Fruit fly (Drosophila melanogaster) whole organism, embryonic: ENCODE measurements around the gene Spase25.

Experiments
- Ada2b ChIP-seq: fragments of 200-800 bp; sonication (Bioruptor generic); IDR thresholded peaks from 2 replicates; pipeline ENCODE4 v1.3.6; 2022; ENCODE audit warnings: missing biosample characterization, missing genetic modification characterization
- Atf-2 ChIP-seq: fragments of 200-800 bp; sonication (Bioruptor generic); optimal IDR thresholded peaks from 2 replicates; lab custom pipeline; 2016; ENCODE audit warnings: missing biosample characterization, missing genetic modification characterization
- Awh ChIP-seq: fragments of 200-800 bp; sonication (Bioruptor generic); IDR thresholded peaks from 2 replicates; pipeline ENCODE4, ENCODE4 v1.3.6; 2022; ENCODE audit warnings: missing biosample characterization, missing genetic modification characterization
- CG11560 ChIP-seq: fragments of 200-800 bp; sonication (Bioruptor generic); IDR thresholded peaks from 3 replicates; pipeline ENCODE4 v1.3.6; 2022; ENCODE audit warnings: missing biosample characterization, missing genetic modification characterization
- CG14965 ChIP-seq: fragments of 200-800 bp; sonication (Bioruptor generic); optimal IDR thresholded peaks from 2 replicates; lab custom pipeline; 2016; ENCODE audit warnings: missing biosample characterization, missing genetic modification characterization, borderline replicate concordance
- CG15073 ChIP-seq: fragments of 200-800 bp; sonication (Bioruptor generic); optimal IDR thresholded peaks from 2 replicates; lab custom pipeline; 2016; ENCODE audit warnings: missing biosample characterization, missing genetic modification characterization
- CG15696 ChIP-seq: fragments of 200-800 bp; sonication (Bioruptor generic); optimal IDR thresholded peaks from 2 replicates; lab custom pipeline; 2019; ENCODE audit warnings: missing biosample characterization, mild to moderate bottlenecking, missing genetic modification characterization, moderate library complexity
- CG32767 ChIP-seq: fragments of 200-800 bp; sonication (Bioruptor generic); IDR thresholded peaks from 2 replicates; pipeline ENCODE4 v1.3.6; 2022; ENCODE audit warnings: missing biosample characterization, missing genetic modification characterization
- CG34224 ChIP-seq: fragments of 200-800 bp; sonication (Bioruptor generic); IDR thresholded peaks from 3 replicates; pipeline ENCODE4 v1.3.6; 2022; ENCODE audit warnings: missing biosample characterization, missing genetic modification characterization; ENCODE audit not compliant: partially characterized antibody
- CG34422 ChIP-seq: fragments of 200-800 bp; sonication (Bioruptor generic); IDR thresholded peaks from 3 replicates; pipeline ENCODE4 v1.3.6; 2022; ENCODE audit warnings: missing biosample characterization, missing genetic modification characterization
- CG5953 ChIP-seq: fragments of 200-800 bp; sonication (Bioruptor generic); IDR thresholded peaks from 2 replicates; pipeline ENCODE4 v1.3.6; 2022; ENCODE audit warnings: missing biosample characterization, missing genetic modification characterization
- CG6689 ChIP-seq: fragments of 200-800 bp; sonication (Bioruptor generic); IDR thresholded peaks from 2 replicates; pipeline ENCODE4 v1.3.6; 2022; ENCODE audit warnings: missing biosample characterization, missing genetic modification characterization
- CG6791 ChIP-seq: fragments of 200-800 bp; sonication (Bioruptor generic); IDR thresholded peaks from 3 replicates; pipeline ENCODE4 v1.3.6; 2022; ENCODE audit warnings: missing biosample characterization, missing genetic modification characterization; ENCODE audit not compliant: partially characterized antibody
- CG7372 ChIP-seq: fragments of 200-800 bp; sonication (Bioruptor generic); IDR thresholded peaks from 2 replicates; pipeline ENCODE4 v1.3.6; 2022; ENCODE audit warnings: missing biosample characterization, missing genetic modification characterization
- CG7839 ChIP-seq: fragments of 200-800 bp; sonication (Bioruptor generic); optimal IDR thresholded peaks from 3 replicates; lab custom pipeline; 2018; ENCODE audit warnings: missing biosample characterization, mild to moderate bottlenecking, missing genetic modification characterization, moderate library complexity
- CG8765 ChIP-seq: fragments of 200-800 bp; sonication (Bioruptor generic); IDR thresholded peaks from 2 replicates; pipeline ENCODE4 v1.3.6; 2022; ENCODE audit warnings: missing biosample characterization, missing genetic modification characterization
- CG9817 ChIP-seq: fragments of 200-800 bp; sonication (Bioruptor generic); optimal IDR thresholded peaks from 2 replicates; lab custom pipeline; 2018; ENCODE audit warnings: missing biosample characterization, mild to moderate bottlenecking, missing genetic modification characterization, moderate library complexity
- CG9932 ChIP-seq: fragments of 200-800 bp; sonication (Bioruptor generic); IDR thresholded peaks from 2 replicates; pipeline ENCODE4 v1.3.6; 2022; ENCODE audit warnings: missing biosample characterization, missing genetic modification characterization
- Deaf1 ChIP-seq: fragments of 200-800 bp; optimal IDR thresholded peaks from 3 replicates; lab custom pipeline; 2019; ENCODE audit warnings: missing biosample characterization, mild to moderate bottlenecking, missing genetic modification characterization, moderate library complexity
- Fer2 ChIP-seq: fragments of 200-800 bp; sonication (Bioruptor generic); optimal IDR thresholded peaks from 2 replicates; lab custom pipeline; 2018; ENCODE audit warnings: missing biosample characterization, mild to moderate bottlenecking, missing genetic modification characterization, moderate library complexity
- H2.0 ChIP-seq: fragments of 200-800 bp; sonication (Bioruptor generic); IDR thresholded peaks from 2 replicates; pipeline ENCODE4 v1.3.6; 2022; ENCODE audit warnings: missing biosample characterization, missing genetic modification characterization
- HLH54F ChIP-seq: fragments of 200-800 bp; sonication (Bioruptor generic); optimal IDR thresholded peaks from 3 replicates; lab custom pipeline; 2016; ENCODE audit warnings: missing biosample characterization, missing genetic modification characterization
- Hr3 ChIP-seq: fragments of 200-800 bp; sonication (Bioruptor generic); optimal IDR thresholded peaks from 3 replicates; lab custom pipeline; 2016; ENCODE audit warnings: missing biosample characterization, missing genetic modification characterization
- Hr78 ChIP-seq, 2 experiments: fragments of 200-800 bp in 1 of 2; fragments of >200 bp in 1 of 2; sonication (Bioruptor generic) in 1 of 2; optimal IDR thresholded peaks; 2 replicates each; lab custom pipeline; 2017 to 2019; ENCODE audit warnings: missing biosample characterization in 2 of 2, missing genetic modification characterization in 2 of 2, mild to moderate bottlenecking in 1 of 2, moderate library complexity in 1 of 2
- Med ChIP-seq: fragments of 200-800 bp; sonication (Bioruptor generic); peaks from one replicate; lab custom pipeline; 2016; ENCODE audit warnings: missing biosample characterization, missing genetic modification characterization, mild to moderate bottlenecking, inconsistent platforms, moderate library complexity
- Meics ChIP-seq: fragments of 200-800 bp; sonication (Bioruptor generic); optimal IDR thresholded peaks from 2 replicates; lab custom pipeline; 2017; ENCODE audit warnings: missing biosample characterization, mild to moderate bottlenecking, missing genetic modification characterization
- Ptx1 ChIP-seq: fragments of 200-800 bp; sonication (Bioruptor generic); IDR thresholded peaks from 2 replicates; pipeline ENCODE4 v1.3.6; 2022; ENCODE audit warnings: missing biosample characterization, missing genetic modification characterization
- Stat92E ChIP-seq, 3 experiments: fragments of >200 bp in 2 of 3; fragments of 200-800 bp in 1 of 3; sonication (Bioruptor generic) in 1 of 3; optimal IDR thresholded peaks; 2 replicates each; lab custom pipeline; 2017 to 2019; ENCODE audit warnings: missing biosample characterization in 3 of 3, missing genetic modification characterization in 3 of 3, mild to moderate bottlenecking in 1 of 3, moderate library complexity in 1 of 3
- Vsx1 ChIP-seq: fragments of 200-800 bp; sonication (Bioruptor generic); optimal IDR thresholded peaks from 2 replicates; lab custom pipeline; 2017; ENCODE audit warnings: missing biosample characterization, mild to moderate bottlenecking, missing genetic modification characterization, missing genetic modification reagents
- abd-A ChIP-seq: fragments of 200-800 bp; sonication (Bioruptor generic); optimal IDR thresholded peaks from 3 replicates; lab custom pipeline; 2019; ENCODE audit warnings: missing biosample characterization, mild to moderate bottlenecking, missing genetic modification characterization, moderate library complexity
- aop ChIP-seq: fragments of 200-800 bp; sonication (Bioruptor generic); IDR thresholded peaks from 2 replicates; pipeline ENCODE4 v1.3.6; 2022; ENCODE audit warnings: missing biosample characterization, missing genetic modification characterization
- btn ChIP-seq: fragments of 200-800 bp; sonication (Bioruptor generic); optimal IDR thresholded peaks from 2 replicates; lab custom pipeline; 2016; ENCODE audit warnings: missing biosample characterization, missing genetic modification characterization
- cg ChIP-seq: fragments of 200-800 bp; sonication (Bioruptor generic); optimal IDR thresholded peaks from 3 replicates; lab custom pipeline; 2019; ENCODE audit warnings: missing biosample characterization, mild to moderate bottlenecking, missing genetic modification characterization, moderate library complexity
- da ChIP-seq: fragments of 200-800 bp; sonication (Bioruptor generic); optimal IDR thresholded peaks from 2 replicates; lab custom pipeline; 2016; ENCODE audit warnings: missing biosample characterization, missing genetic modification characterization
- dimm ChIP-seq: fragments of 200-800 bp; sonication (Bioruptor generic); IDR thresholded peaks from 2 replicates; pipeline ENCODE4 v1.3.6; 2022; ENCODE audit warnings: missing biosample characterization, missing genetic modification characterization
- dpn ChIP-seq, 2 experiments: fragments of 200-800 bp; sonication (Bioruptor generic); optimal IDR thresholded peaks; 3 replicates each; lab custom pipeline; 2016; ENCODE audit warnings: missing biosample characterization in 2 of 2, missing genetic modification characterization in 2 of 2
- fu2 ChIP-seq: fragments of 200-800 bp; sonication (Bioruptor generic); optimal IDR thresholded peaks from 2 replicates; lab custom pipeline; 2016; ENCODE audit warnings: missing biosample characterization, missing genetic modification characterization
- grn ChIP-seq: fragments of 200-800 bp; sonication (Bioruptor generic); optimal IDR thresholded peaks from 3 replicates; lab custom pipeline; 2017; ENCODE audit warnings: missing biosample characterization, missing genetic modification characterization
- lab ChIP-seq: fragments of 200-800 bp; sonication (Bioruptor generic); optimal IDR thresholded peaks from 3 replicates; lab custom pipeline; 2017; ENCODE audit warnings: missing biosample characterization, missing genetic modification characterization, mild to moderate bottlenecking, moderate library complexity, missing genetic modification reagents
- oc ChIP-seq: fragments of 200-800 bp; sonication (Bioruptor generic); optimal IDR thresholded peaks from 2 replicates; lab custom pipeline; 2018; ENCODE audit warnings: missing biosample characterization, mild to moderate bottlenecking, missing genetic modification characterization, moderate library complexity
- peb ChIP-seq: fragments of 200-800 bp; sonication (Bioruptor generic); IDR thresholded peaks from 2 replicates; pipeline ENCODE4 v1.3.6; 2022; ENCODE audit warnings: missing biosample characterization, missing genetic modification characterization
- pzg ChIP-seq: fragments of 200-800 bp; sonication (Bioruptor generic); optimal IDR thresholded peaks from 3 replicates; lab custom pipeline; 2018; ENCODE audit warnings: missing biosample characterization, mild to moderate bottlenecking, missing genetic modification characterization, moderate library complexity
- sna ChIP-seq: fragments of 200-800 bp; sonication (Bioruptor generic); IDR thresholded peaks from 2 replicates; pipeline ENCODE4 v1.3.6; 2022; ENCODE audit warnings: missing biosample characterization, missing genetic modification characterization; ENCODE audit not compliant: partially characterized antibody
- sob ChIP-seq: fragments of 200-800 bp; sonication (Bioruptor generic); IDR thresholded peaks from 2 replicates; pipeline ENCODE4 v1.3.6; 2022; ENCODE audit warnings: missing biosample characterization, missing genetic modification characterization
- tna ChIP-seq: fragments of 200-800 bp; sonication (Bioruptor generic); IDR thresholded peaks from 2 replicates; pipeline ENCODE4 v1.3.6; 2022; ENCODE audit warnings: missing biosample characterization, missing genetic modification characterization; ENCODE audit not compliant: partially characterized antibody
- twi ChIP-seq: fragments of 200-800 bp; optimal IDR thresholded peaks from 2 replicates; lab custom pipeline; 2019; ENCODE audit warnings: missing biosample characterization, mild to moderate bottlenecking, missing genetic modification characterization, moderate library complexity
- vnd ChIP-seq: fragments of 200-800 bp; sonication (Bioruptor generic); IDR thresholded peaks from 3 replicates; pipeline ENCODE4 v1.3.6; 2022; ENCODE audit warnings: missing biosample characterization, missing genetic modification characterization; ENCODE audit not compliant: partially characterized antibody
- zen ChIP-seq: fragments of 200-800 bp; sonication (Bioruptor generic); optimal IDR thresholded peaks from 3 replicates; lab custom pipeline; 2018; ENCODE audit warnings: missing biosample characterization, mild to moderate bottlenecking, missing genetic modification characterization, moderate library complexity
- zf30C ChIP-seq: fragments of 200-800 bp; sonication (Bioruptor generic); optimal IDR thresholded peaks from 3 replicates; lab custom pipeline; 2018; ENCODE audit warnings: missing biosample characterization, mild to moderate bottlenecking, missing genetic modification characterization

Spase25 gene

DNA sequence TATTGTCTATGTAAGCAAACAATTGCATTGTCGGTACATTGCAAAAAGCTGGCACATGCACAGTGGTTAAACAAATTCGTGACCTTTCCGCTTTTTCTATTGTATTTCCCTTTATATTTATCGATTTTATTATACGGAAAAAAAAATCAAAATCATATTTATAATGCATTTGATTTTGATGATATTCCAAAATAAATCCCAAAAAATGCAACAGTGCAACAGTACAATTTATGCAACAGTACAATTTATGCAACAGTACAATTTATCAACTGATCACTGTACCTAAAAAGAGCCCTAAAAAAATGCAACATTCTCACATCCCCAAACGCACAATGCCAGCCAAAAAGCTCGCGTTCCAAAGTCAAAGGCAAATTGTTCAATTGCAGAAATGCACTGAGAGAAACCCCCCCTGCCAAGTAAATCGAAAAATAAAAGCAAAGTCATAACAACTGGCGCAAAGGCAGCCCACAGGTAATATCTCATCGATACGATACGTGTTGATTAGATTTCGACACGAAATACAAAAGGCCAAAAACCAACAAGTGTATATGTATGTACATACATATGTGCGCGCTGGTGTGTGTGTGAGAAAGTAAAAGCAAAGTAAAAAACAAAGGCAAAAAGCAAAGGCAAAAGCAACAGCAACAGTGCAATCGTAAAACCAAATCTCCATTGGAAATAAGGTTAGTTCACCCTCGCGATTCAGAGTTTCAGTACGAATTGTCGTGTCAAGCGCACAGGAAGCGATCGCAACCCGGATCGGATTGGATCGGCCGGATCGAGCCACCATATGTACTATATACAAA, 43.0 kb upstream of the Spase25 start, which contains the start of gene Sk1 (continued):
- TF ChIP-seq dimm (GFP tag; lab: Robert Waterston, UW) = no peak
- TF ChIP-seq Med (GFP tag; lab: Kevin White, UChicago) = peak; percentile 75
- no peak for TF ChIP-seq Meics
- TF ChIP-seq H2.0 (GFP tag; lab: Robert Waterston, UW) = no peak
- TF ChIP-seq CG5953 (GFP tag; lab: Robert Waterston, UW) = no peak
- no peak for TF ChIP-seq da (GFP tag; lab: Kevin White, UChicago)
- TF ChIP-seq twi (tag; lab: Kevin White, UChicago) = no peak
- no peak for TF ChIP-seq vnd (GFP tag; lab: Robert Waterston, UW)
- no peak for TF ChIP-seq abd-A (tag; lab: Kevin White, UChicago)
- no peak for TF ChIP-seq Atf-2 (GFP tag; lab: Kevin White, UChicago)
- TF ChIP-seq tna (GFP tag; lab: Robert Waterston, UW) = no peak
- no peak for TF ChIP-seq CG34422
- TF ChIP-seq zen (tag; lab: Kevin White, UChicago) = no peak
- TF ChIP-seq zf30C (GFP tag; lab: Kevin White, UChicago) = peak; percentile 51
- peak; percentile 20 for TF ChIP-seq Deaf1
- no peak for TF ChIP-seq pzg (GFP tag; lab: Kevin White, UChicago)
- no peak for TF ChIP-seq CG6791
- TF ChIP-seq CG9817 (tag; lab: Kevin White, UChicago) = no peak
- TF ChIP-seq cg = peak; percentile 67
- peak; percentile 81 for TF ChIP-seq grn
- no peak for TF ChIP-seq btn (GFP tag; lab: Kevin White, UChicago)
- no peak for TF ChIP-seq Fer2 (tag; lab: Kevin White, UChicago)
- no peak for TF ChIP-seq sob (GFP tag; lab: Robert Waterston, UW)
- no peak for TF ChIP-seq peb
- TF ChIP-seq fu2 (GFP tag; lab: Kevin White, UChicago) = no peak
- no peak for TF ChIP-seq CG6689 (GFP tag; lab: Robert Waterston, UW)
- TF ChIP-seq CG32767 (GFP tag; lab: Robert Waterston, UW) = no peak
- TF ChIP-seq CG34224 = no peak
- no peak for TF ChIP-seq Vsx1
- no peak for TF ChIP-seq oc (tag; lab: Kevin White, UChicago)
- TF ChIP-seq dpn (GFP tag; optimal IDR thresholded peaks at IDR 0.05; lab: Kevin White, UChicago) = peak in 1 of 2 experiments; percentile 3
- TF ChIP-seq CG8765 (GFP tag; lab: Robert Waterston, UW) = no peak
- TF ChIP-seq HLH54F (GFP tag; lab: Kevin White, UChicago) = no peak
- TF ChIP-seq Hr3 (GFP tag; lab: Kevin White, UChicago) = no peak
- TF ChIP-seq Hr78 (GFP tag; optimal IDR thresholded peaks at IDR 0.05; lab: Kevin White, UChicago) = peak in 1 of 2 experiments; percentile 20
- TF ChIP-seq sna (GFP tag; lab: Robert Waterston, UW) = no peak
- no peak for TF ChIP-seq CG15073
- no peak for TF ChIP-seq Stat92E (GFP tag; optimal IDR thresholded peaks at IDR 0.05; lab: Kevin White, UChicago)
- no peak for TF ChIP-seq CG11560 (tag; lab: Robert Waterston, UW)
- peak; percentile 21 for TF ChIP-seq lab
- TF ChIP-seq Ada2b = no peak
- TF ChIP-seq CG7839 (tag; lab: Kevin White, UChicago) = peak; percentile 1
- peak; percentile 41; the same call in 1 of the 2 replicates for TF ChIP-seq CG9932 (GFP tag; lab: Robert Waterston, UW)
- TF ChIP-seq CG15696 (tag; lab: Kevin White, UChicago) = no peak
- 0 out of 2 replicates have a peak, but pooled peaks have one; percentile 3 for TF ChIP-seq CG7372
- TF ChIP-seq CG14965 (GFP tag; lab: Kevin White, UChicago) = no peak
- no peak for TF ChIP-seq Ptx1
- no peak for TF ChIP-seq Awh (GFP tag; lab: Robert Waterston, UW)
- TF ChIP-seq aop (GFP tag; lab: Robert Waterston, UW) = no peak
